Fruit fly (Drosophila melanogaster): ENCODE data around the gene Rel.

Gene Rel

DNA sequence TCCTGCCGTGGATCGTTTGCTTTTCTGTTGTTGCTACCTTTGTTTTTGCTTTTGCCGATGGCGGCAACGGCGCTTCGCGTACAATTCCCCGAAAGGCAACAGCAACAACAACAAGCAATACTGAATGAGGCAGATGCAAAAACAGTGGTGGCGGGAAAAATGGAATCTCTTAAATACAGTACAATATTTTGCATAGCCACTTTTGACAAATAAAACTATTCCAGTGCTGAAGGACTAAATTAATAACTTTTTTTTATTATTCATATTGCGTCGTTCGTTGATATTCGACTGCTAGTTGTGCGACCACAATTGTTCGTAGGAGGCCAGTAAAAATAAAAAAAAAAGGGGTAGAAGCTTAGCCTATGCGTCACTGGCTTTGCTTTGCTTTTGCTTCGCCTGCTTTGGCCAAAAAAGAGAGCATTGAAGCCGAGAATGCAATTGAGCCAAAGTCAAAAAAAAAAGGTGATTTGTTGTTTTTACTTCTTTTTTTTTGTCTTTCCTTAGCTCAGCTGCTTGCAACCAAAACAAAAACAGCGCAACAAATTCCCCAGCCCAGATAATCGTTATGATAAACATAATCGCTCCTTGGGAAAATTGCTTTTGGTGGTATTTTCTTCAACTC lies 15.9 kb downstream of the Rel start (continued):
- TF ChIP-seq hth (optimal IDR thresholded peaks at IDR 0.05) (no peak), CG13775 (GFP tag; optimal IDR thresholded peaks at IDR 0.05) (peak; percentile 78), Dek (tag; optimal IDR thresholded peaks at IDR 0.05) (peak; percentile 85), CG8281 (tag; optimal IDR thresholded peaks at IDR 0.05) (peak; percentile 70), CG7556 (GFP tag; optimal IDR thresholded peaks at IDR 0.05) (peak; percentile 88), eve (GFP tag; optimal IDR thresholded peaks at IDR 0.05) (peak in 1 of 2 experiments; percentile 88), jumu (GFP tag; optimal IDR thresholded peaks at IDR 0.05) (peak; percentile 72), ttk (GFP tag; IDR thresholded peaks at IDR 0.05) (peak; percentile 92), nerfin-1 (tag; optimal IDR thresholded peaks at IDR 0.05) (peak; percentile 64), CG3995 (GFP tag; optimal IDR thresholded peaks at IDR 0.05) (peak; percentile 47), yki (optimal IDR thresholded peaks at IDR 0.05) (no peak), Dbx (GFP tag; IDR thresholded peaks at IDR 0.05) (peak; percentile 92), CG15601 (tag; optimal IDR thresholded peaks at IDR 0.05) (peak; percentile 61), Sry-β (GFP tag; optimal IDR thresholded peaks at IDR 0.05) (peak; percentile 32), stc (GFP tag; IDR thresholded peaks at IDR 0.05) (peak; percentile 94), Dp (GFP tag; optimal IDR thresholded peaks at IDR 0.05) (no peak), Fer3 (tag; optimal IDR thresholded peaks at IDR 0.05) (peak; percentile 90), Deaf1 (tag; optimal IDR thresholded peaks at IDR 0.05) (peak; percentile 79), eyg (GFP tag; optimal IDR thresholded peaks at IDR 0.05) (peak; percentile 74), scrt (GFP tag; optimal IDR thresholded peaks at IDR 0.05) (peak; percentile 73), B-H1 (GFP tag; IDR thresholded peaks at IDR 0.05) (peak; percentile 87; the same call in 2 of the 3 replicates), pzg (GFP tag; optimal IDR thresholded peaks at IDR 0.05) (peak; percentile 1), CG13424 (tag; optimal IDR thresholded peaks at IDR 0.05) (peak; percentile 86), toy (GFP tag; IDR thresholded peaks at IDR 0.05) (peak; percentile 71; the same call in 1 of the 2 replicates), CG10147 (GFP tag; optimal IDR thresholded peaks at IDR 0.05) (peak; percentile 79), ind (GFP tag; optimal IDR thresholded peaks at IDR 0.05) (peak; percentile 87), twi (tag; optimal IDR thresholded peaks at IDR 0.05) (peak; percentile 43), esg (GFP tag; conservative IDR thresholded peaks at IDR 0.05) (peak; percentile 92), Six4 (GFP tag; optimal IDR thresholded peaks at IDR 0.05) (peak; percentile 68), CG2129 (GFP tag; IDR thresholded peaks at IDR 0.05; ENCODE audit: partially characterized antibody) (no peak), CG14710 (tag; optimal IDR thresholded peaks at IDR 0.05) (peak; percentile 70), oc (tag; optimal IDR thresholded peaks at IDR 0.05) (peak; percentile 92), dmrt99B (tag; optimal IDR thresholded peaks at IDR 0.05) (peak; percentile 93), CG16863 (GFP tag; optimal IDR thresholded peaks at IDR 0.05) (peak; percentile 75), CG18619 (GFP tag; optimal IDR thresholded peaks at IDR 0.05) (peak; percentile 81), maf-S (GFP tag; optimal IDR thresholded peaks at IDR 0.05) (peak; percentile 69), pros (GFP tag; optimal IDR thresholded peaks at IDR 0.05) (peak; percentile 46), Mad (GFP tag; optimal IDR thresholded peaks at IDR 0.05) (peak; percentile 77), hkb (optimal IDR thresholded peaks at IDR 0.05) (no peak), hkb (GFP tag; IDR thresholded peaks at IDR 0.05) (peak; percentile 96), Doc3 (GFP tag; IDR thresholded peaks at IDR 0.05; ENCODE audit: partially characterized antibody) (no peak), Aef1 (GFP tag; IDR thresholded peaks at IDR 0.05) (peak; percentile 92), CG4328 (GFP tag; optimal IDR thresholded peaks at IDR 0.05) (no peak), Hsf (GFP tag; optimal IDR thresholded peaks at IDR 0.05) (peak; percentile 90), CG5245 (GFP tag; optimal IDR thresholded peaks at IDR 0.05) (peak; percentile 85), fd3F (GFP tag; optimal IDR thresholded peaks at IDR 0.05) (peak; percentile 86), fd64A (GFP tag; optimal IDR thresholded peaks at IDR 0.05) (peak; percentile 69), Poxn (GFP tag; IDR thresholded peaks at IDR 0.05) (no peak), pnt (GFP tag; optimal IDR thresholded peaks at IDR 0.05) (peak; percentile 80), h (optimal IDR thresholded peaks at IDR 0.05) (no peak), mld (GFP tag; IDR thresholded peaks at IDR 0.05; ENCODE audit: partially characterized antibody) (no peak)
